Fruit fly (Drosophila melanogaster): Measurements from ENCODE around the gene Myb.

The Myb gene

DNA sequence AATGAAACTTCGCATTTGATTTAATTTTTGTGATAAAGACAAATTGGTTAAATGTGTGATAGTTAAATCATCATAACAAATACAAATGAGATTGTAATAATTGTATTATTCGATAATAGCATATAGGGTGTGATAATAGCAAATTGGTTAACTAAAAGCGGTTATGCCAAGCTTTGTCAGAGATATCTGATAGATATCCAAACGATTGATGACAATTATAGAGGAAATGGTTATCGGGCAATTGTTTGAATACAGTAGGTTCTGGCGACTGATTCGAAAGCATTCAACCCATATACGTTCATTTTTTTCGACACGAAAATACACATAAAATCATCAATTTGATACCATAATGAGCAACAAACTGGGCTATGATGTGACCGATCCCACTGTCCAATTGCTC lies 48.4 kb downstream of the Myb start, which contains the start of gene CG8509:
Gene CG8509 (plus strand): TSS at position 301 of the 400 bp plus-strand sequence.
- no peak for TF ChIP-seq Mio (GFP tag; optimal IDR thresholded peaks at IDR 0.05)
- no peak for TF ChIP-seq Jra (GFP tag; optimal IDR thresholded peaks at IDR 0.05)
- no peak for TF ChIP-seq h (GFP tag; optimal IDR thresholded peaks at IDR 0.05)
- no peak for TF ChIP-seq Hr78 (GFP tag; optimal IDR thresholded peaks at IDR 0.05)
- no peak for TF ChIP-seq usp (GFP tag; optimal IDR thresholded peaks at IDR 0.05)
- no peak for TF ChIP-seq CrebA (GFP tag; optimal IDR thresholded peaks at IDR 0.05; ENCODE audit: borderline replicate concordance)
- no peak for TF ChIP-seq Dif (GFP tag; optimal IDR thresholded peaks at IDR 0.05; ENCODE audit: partially characterized antibody)

DNA sequence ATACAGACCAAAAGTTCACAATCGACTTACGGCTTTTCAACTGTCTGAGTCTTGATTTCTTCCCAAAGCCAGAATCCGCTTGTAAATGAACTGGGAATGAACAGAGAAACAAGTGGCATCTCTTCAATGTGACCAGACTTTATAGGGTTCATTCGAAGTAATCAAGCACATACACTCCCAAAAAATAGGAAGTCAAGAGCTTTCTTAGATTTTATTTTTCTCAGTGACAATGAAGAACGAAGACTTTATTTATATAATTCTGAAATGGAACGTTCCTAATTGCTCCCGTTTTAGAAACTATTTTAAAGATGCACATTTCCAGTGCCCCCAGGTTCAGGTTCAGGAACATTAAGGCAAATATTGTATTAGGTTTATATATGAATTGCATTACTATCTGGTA lies 49.7 kb downstream of the Myb start:
- TF ChIP-seq dsf (GFP tag; optimal IDR thresholded peaks at IDR 0.05; ENCODE audit: borderline replicate concordance) = no peak
- no peak for TF ChIP-seq Myc (optimal IDR thresholded peaks at IDR 0.05)
- TF ChIP-seq dl (GFP tag; optimal IDR thresholded peaks at IDR 0.05; ENCODE audit: insufficient read depth in 1 of 2, partially characterized antibody in 2 of 2) = no peak
- TF ChIP-seq Mio (GFP tag; optimal IDR thresholded peaks at IDR 0.05) = no peak
- TF ChIP-seq sv (GFP tag; optimal IDR thresholded peaks at IDR 0.05) = no peak
- no peak for TF ChIP-seq GATAd (GFP tag; optimal IDR thresholded peaks at IDR 0.05)
- no peak for TF ChIP-seq br (GFP tag; optimal IDR thresholded peaks at IDR 0.05)
- TF ChIP-seq Dif (GFP tag; optimal IDR thresholded peaks at IDR 0.05; ENCODE audit: partially characterized antibody) = no peak

DNA sequence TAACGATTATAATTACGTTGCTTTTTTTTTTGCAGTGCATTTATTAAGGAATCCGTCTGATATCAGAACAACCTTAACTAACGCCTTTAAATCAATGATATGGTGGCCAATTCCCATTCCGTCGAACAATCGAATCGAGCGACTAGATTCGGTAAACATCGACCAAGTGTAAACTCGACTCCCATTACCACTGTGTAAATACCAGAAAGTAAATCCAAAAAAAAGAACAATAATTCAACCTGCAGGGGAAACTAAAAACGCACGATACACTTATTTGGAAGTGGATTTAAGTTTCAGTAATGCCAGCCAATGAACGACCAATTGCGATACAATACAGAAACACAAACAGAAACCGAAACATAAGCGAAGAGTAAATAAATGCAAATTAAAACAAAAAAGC lies 52.1 kb downstream of the Myb start:
- no peak for TF ChIP-seq rgr (GFP tag; optimal IDR thresholded peaks at IDR 0.05)
- no peak for TF ChIP-seq Myc (optimal IDR thresholded peaks at IDR 0.05)
- no peak for TF ChIP-seq Dfd (GFP tag; optimal IDR thresholded peaks at IDR 0.05)
- no peak for TF ChIP-seq br (GFP tag; optimal IDR thresholded peaks at IDR 0.05)
- TF ChIP-seq woc (GFP tag; optimal IDR thresholded peaks at IDR 0.05) = no peak
- no peak for TF ChIP-seq Jra (GFP tag; optimal IDR thresholded peaks at IDR 0.05)

Data from whole organism, wandering third instar larva.